Fruit fly (Drosophila melanogaster): ENCODE results near the gene Cpr30F.

DNA sequence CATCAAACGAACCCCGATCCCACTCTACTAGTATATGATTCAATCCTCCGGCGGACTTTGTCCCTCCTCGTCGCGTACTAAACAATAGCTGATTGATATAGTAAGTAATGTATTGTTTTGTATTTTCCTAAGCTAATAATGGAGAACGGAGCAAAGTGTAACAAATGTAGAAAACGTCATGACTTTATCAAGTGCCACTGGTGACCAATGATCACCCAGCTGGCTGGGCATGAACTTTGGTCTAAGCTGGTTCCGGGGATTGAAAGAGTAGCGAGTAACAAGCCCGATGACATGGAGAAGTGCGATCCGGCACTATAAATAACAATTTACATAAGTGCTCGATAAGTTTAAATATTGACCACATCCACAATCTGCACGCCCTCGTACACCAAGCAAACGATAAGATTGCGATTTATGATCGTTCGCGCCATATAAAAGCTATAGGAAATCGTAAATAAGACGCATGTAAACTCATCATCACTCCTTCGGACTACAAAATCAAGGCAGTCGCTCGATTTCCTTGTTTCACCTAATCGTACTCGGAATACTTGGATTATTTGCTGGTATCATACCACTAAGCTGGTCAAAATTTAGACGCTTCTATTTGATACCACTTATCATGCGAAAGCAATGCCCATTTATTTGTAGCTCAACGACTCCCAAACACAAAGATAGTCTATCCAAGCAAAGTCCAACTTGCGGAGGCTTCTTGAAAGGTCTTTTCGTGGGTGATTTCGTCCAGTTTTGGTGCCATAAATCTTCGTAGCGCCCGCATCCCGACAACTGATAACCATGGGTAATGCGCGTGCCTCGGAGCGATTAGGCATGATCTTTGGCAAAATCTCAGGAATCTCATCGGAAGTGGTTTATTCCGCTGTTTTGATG lies 16.5 kb upstream of the Cpr30F start:
- TF ChIP-seq ttk (optimal IDR thresholded peaks at IDR 0.05) (no peak), Sin3A (optimal IDR thresholded peaks at IDR 0.05) (no peak), psq (optimal IDR thresholded peaks at IDR 0.05) (no peak), h (optimal IDR thresholded peaks at IDR 0.05) (no peak), insv (optimal IDR thresholded peaks at IDR 0.05) (no peak)

Measured in Kc167 (cell line).